Fruit fly (Drosophila melanogaster) whole organism, embryonic: ENCODE results near the gene fig.

Experiments used
- Asciz ChIP-seq: fragments of 200-800 bp; sonication (Bioruptor generic); optimal IDR thresholded peaks from 2 replicates; lab custom pipeline; 2017; ENCODE audit warnings: missing biosample characterization, mild to moderate bottlenecking, missing genetic modification characterization, missing genetic modification reagents
- Bdp1 ChIP-seq: fragments of 200-800 bp; sonication (Bioruptor generic); optimal IDR thresholded peaks from 3 replicates; lab custom pipeline; 2016; ENCODE audit warnings: missing biosample characterization, missing genetic modification characterization
- CG14965 ChIP-seq: fragments of 200-800 bp; sonication (Bioruptor generic); optimal IDR thresholded peaks from 2 replicates; lab custom pipeline; 2016; ENCODE audit warnings: missing biosample characterization, missing genetic modification characterization, borderline replicate concordance
- CG15011 ChIP-seq: fragments of 200-800 bp; sonication (Bioruptor generic); optimal IDR thresholded peaks from 3 replicates; lab custom pipeline; 2018; ENCODE audit warnings: missing biosample characterization, mild to moderate bottlenecking, missing genetic modification characterization
- CG15269 ChIP-seq: fragments of 200-800 bp; sonication (Bioruptor generic); optimal IDR thresholded peaks from 2 replicates; lab custom pipeline; 2018; ENCODE audit warnings: missing biosample characterization, mild to moderate bottlenecking, missing genetic modification characterization, moderate library complexity
- CG15601 ChIP-seq: fragments of 200-800 bp; sonication (Bioruptor generic); optimal IDR thresholded peaks from 3 replicates; lab custom pipeline; 2019; ENCODE audit warnings: missing biosample characterization, mild to moderate bottlenecking, missing genetic modification characterization, moderate library complexity
- CG2116 ChIP-seq: fragments of 200-800 bp; sonication (Bioruptor generic); optimal IDR thresholded peaks from 3 replicates; lab custom pipeline; 2018; ENCODE audit warnings: missing biosample characterization, mild to moderate bottlenecking, missing genetic modification characterization
- CG2120 ChIP-seq: fragments of 200-800 bp; sonication (Bioruptor generic); optimal IDR thresholded peaks from 3 replicates; lab custom pipeline; 2016; ENCODE audit warnings: missing biosample characterization, missing genetic modification characterization
- CG2889 ChIP-seq: fragments of 200-800 bp; sonication (Bioruptor generic); IDR thresholded peaks from 3 replicates; pipeline ENCODE4 v1.3.6; 2022; ENCODE audit warnings: missing biosample characterization, missing genetic modification characterization
- CG31224 ChIP-seq: fragments of 200-800 bp; sonication (Bioruptor generic); IDR thresholded peaks from 2 replicates; pipeline ENCODE4 v1.3.6; 2022; ENCODE audit warnings: missing biosample characterization, missing genetic modification characterization
- CG31365 ChIP-seq: fragments of 200-800 bp; sonication (Bioruptor generic); optimal IDR thresholded peaks from 2 replicates; lab custom pipeline; 2018; ENCODE audit warnings: missing biosample characterization, mild to moderate bottlenecking, missing genetic modification characterization
- CG31441 ChIP-seq: fragments of 200-800 bp; sonication (Bioruptor generic); IDR thresholded peaks from 2 replicates; pipeline ENCODE4 v1.3.6; 2022; ENCODE audit warnings: missing biosample characterization, missing genetic modification characterization
- CG3407 ChIP-seq: fragments of 200-800 bp; sonication (Bioruptor generic); optimal IDR thresholded peaks from 2 replicates; lab custom pipeline; 2018; ENCODE audit warnings: missing biosample characterization, mild to moderate bottlenecking, missing genetic modification characterization
- CG5953 ChIP-seq: fragments of 200-800 bp; sonication (Bioruptor generic); IDR thresholded peaks from 2 replicates; pipeline ENCODE4 v1.3.6; 2022; ENCODE audit warnings: missing biosample characterization, missing genetic modification characterization
- CG6854 ChIP-seq: fragments of 200-800 bp; sonication (Bioruptor generic); optimal IDR thresholded peaks from 3 replicates; lab custom pipeline; 2017; ENCODE audit warnings: missing biosample characterization, mild to moderate bottlenecking, missing genetic modification characterization
- CG7786 ChIP-seq: fragments of 200-800 bp; sonication (Bioruptor generic); optimal IDR thresholded peaks from 2 replicates; lab custom pipeline; 2016; ENCODE audit warnings: missing biosample characterization, missing genetic modification characterization
- CG8359 ChIP-seq: fragments of 200-800 bp; sonication (Bioruptor generic); optimal IDR thresholded peaks from 2 replicates; lab custom pipeline; 2017; ENCODE audit warnings: missing biosample characterization, mild to moderate bottlenecking, missing genetic modification characterization, borderline replicate concordance
- CTCF ChIP-seq: fragments of 200-800 bp; sonication (Bioruptor generic); optimal IDR thresholded peaks from 2 replicates; lab custom pipeline; 2017; ENCODE audit warnings: missing biosample characterization, mild to moderate bottlenecking, missing genetic modification characterization, moderate library complexity
- D ChIP-seq, 2 experiments: fragments of 200-800 bp in 1 of 2; fragments of >200 bp in 1 of 2; sonication (Bioruptor generic) in 1 of 2; optimal IDR thresholded peaks; 2 replicates in 1 of 2; 3 replicates in 1 of 2; lab custom pipeline; 2017; ENCODE audit warnings: mild to moderate bottlenecking in 1 of 2, missing biosample characterization in 1 of 2, missing genetic modification characterization in 1 of 2, missing genetic modification reagents in 1 of 2
- Ets65A ChIP-seq: fragments of 200-800 bp; sonication (Bioruptor generic); peaks from one replicate; lab custom pipeline; 2016; ENCODE audit warnings: missing biosample characterization, missing genetic modification characterization
- Ets97D ChIP-seq: fragments of 200-800 bp; sonication (Bioruptor generic); optimal IDR thresholded peaks from 3 replicates; lab custom pipeline; 2016; ENCODE audit warnings: missing biosample characterization, missing genetic modification characterization
- Fer3 ChIP-seq: fragments of 200-800 bp; sonication (Bioruptor generic); optimal IDR thresholded peaks from 2 replicates; lab custom pipeline; 2018; ENCODE audit warnings: missing biosample characterization, mild to moderate bottlenecking, missing genetic modification characterization, moderate library complexity
- Hand ChIP-seq: fragments of 200-800 bp; sonication (Bioruptor generic); optimal IDR thresholded peaks from 2 replicates; lab custom pipeline; 2017; ENCODE audit warnings: mild to moderate bottlenecking, missing biosample characterization, missing genetic modification reagents, missing genetic modification characterization
- HmgZ ChIP-seq: fragments of 200-800 bp; sonication (Bioruptor generic); optimal IDR thresholded peaks from 2 replicates; lab custom pipeline; 2018; ENCODE audit warnings: missing biosample characterization, mild to moderate bottlenecking, missing genetic modification characterization
- Hmr ChIP-seq: fragments of 200-800 bp; sonication (Bioruptor generic); optimal IDR thresholded peaks from 3 replicates; lab custom pipeline; 2017; ENCODE audit warnings: mild to moderate bottlenecking, missing biosample characterization, missing genetic modification reagents, missing genetic modification characterization
- Hr3 ChIP-seq: fragments of 200-800 bp; sonication (Bioruptor generic); optimal IDR thresholded peaks from 3 replicates; lab custom pipeline; 2016; ENCODE audit warnings: missing biosample characterization, missing genetic modification characterization
- MBD-R2 ChIP-seq: fragments of 200-800 bp; sonication (Bioruptor generic); IDR thresholded peaks from 2 replicates; pipeline ENCODE4 v1.3.6; 2022; ENCODE audit warnings: missing biosample characterization, missing genetic modification characterization
- MTF-1 ChIP-seq: fragments of 200-800 bp; sonication (Bioruptor generic); optimal IDR thresholded peaks from 2 replicates; lab custom pipeline; 2018; ENCODE audit warnings: missing biosample characterization, mild to moderate bottlenecking, missing genetic modification characterization, borderline replicate concordance
- Rx ChIP-seq: fragments of 200-800 bp; sonication (Bioruptor generic); IDR thresholded peaks from 2 replicates; pipeline ENCODE4 v1.3.6; 2022; ENCODE audit warnings: missing biosample characterization, missing genetic modification characterization
- Scr ChIP-seq: fragments of 200-800 bp; sonication (Bioruptor generic); IDR thresholded peaks from 2 replicates; pipeline ENCODE4 v1.3.6; 2022; ENCODE audit warnings: missing biosample characterization, missing genetic modification characterization; ENCODE audit not compliant: partially characterized antibody
- Sox100B ChIP-seq: fragments of 200-800 bp; sonication (Bioruptor generic); optimal IDR thresholded peaks from 3 replicates; lab custom pipeline; 2018; ENCODE audit warnings: missing biosample characterization, mild to moderate bottlenecking, missing genetic modification characterization
- Spps ChIP-seq: fragments of 200-800 bp; sonication (Bioruptor generic); optimal IDR thresholded peaks from 2 replicates; lab custom pipeline; 2018; ENCODE audit warnings: missing biosample characterization, mild to moderate bottlenecking, missing genetic modification characterization
- Tbp ChIP-seq: fragments of >200 bp; optimal IDR thresholded peaks from 2 replicates; lab custom pipeline; 2018; ENCODE audit warnings: missing biosample characterization, missing genetic modification characterization
- Xbp1 ChIP-seq: fragments of 200-800 bp; sonication (Bioruptor generic); optimal IDR thresholded peaks from 3 replicates; lab custom pipeline; 2016; ENCODE audit warnings: missing biosample characterization, mild to moderate bottlenecking, missing genetic modification characterization
- aop ChIP-seq: fragments of 200-800 bp; sonication (Bioruptor generic); IDR thresholded peaks from 2 replicates; pipeline ENCODE4 v1.3.6; 2022; ENCODE audit warnings: missing biosample characterization, missing genetic modification characterization
- ato ChIP-seq: fragments of 200-800 bp; sonication (Bioruptor generic); IDR thresholded peaks from 2 replicates; pipeline ENCODE4 v1.3.6; 2022; ENCODE audit warnings: missing biosample characterization, missing genetic modification characterization; ENCODE audit not compliant: partially characterized antibody
- bigmax ChIP-seq: fragments of 200-800 bp; sonication (Bioruptor generic); optimal IDR thresholded peaks from 2 replicates; lab custom pipeline; 2018; ENCODE audit warnings: missing biosample characterization, mild to moderate bottlenecking, missing genetic modification characterization
- br ChIP-seq: fragments of >200 bp; optimal IDR thresholded peaks from 2 replicates; lab custom pipeline; 2017
- cato ChIP-seq: fragments of 200-800 bp; sonication (Bioruptor generic); optimal IDR thresholded peaks from 2 replicates; lab custom pipeline; 2016; ENCODE audit warnings: missing biosample characterization, missing genetic modification characterization, borderline replicate concordance
- corto ChIP-seq: fragments of 200-800 bp; sonication (Bioruptor generic); optimal IDR thresholded peaks from 2 replicates; lab custom pipeline; 2016; ENCODE audit warnings: missing biosample characterization, mild to moderate bottlenecking, missing genetic modification characterization, moderate library complexity
- danr ChIP-seq: fragments of 200-800 bp; sonication (Bioruptor generic); IDR thresholded peaks from 2 replicates; pipeline ENCODE4 v1.3.6; 2022; ENCODE audit warnings: missing biosample characterization, missing genetic modification characterization
- fd3F ChIP-seq: fragments of 200-800 bp; sonication (Bioruptor generic); optimal IDR thresholded peaks from 2 replicates; lab custom pipeline; 2018; ENCODE audit warnings: missing biosample characterization, mild to moderate bottlenecking, missing genetic modification characterization, moderate library complexity
- h ChIP-seq: fragments of >200 bp; optimal IDR thresholded peaks from 2 replicates; lab custom pipeline; 2017
- jigr1 ChIP-seq: fragments of 200-800 bp; sonication (Bioruptor generic); IDR thresholded peaks from 3 replicates; pipeline ENCODE4 v1.3.6; 2022; ENCODE audit warnings: missing biosample characterization, missing genetic modification characterization
- pho ChIP-seq: fragments of 200-800 bp; sonication (Bioruptor generic); optimal IDR thresholded peaks from 2 replicates; lab custom pipeline; 2016; ENCODE audit warnings: missing biosample characterization, missing genetic modification characterization
- pnt ChIP-seq: fragments of 200-800 bp; sonication (Bioruptor generic); optimal IDR thresholded peaks from 3 replicates; lab custom pipeline; 2016; ENCODE audit warnings: missing biosample characterization, missing genetic modification characterization
- ro ChIP-seq: fragments of 200-800 bp; sonication (Bioruptor generic); IDR thresholded peaks from 2 replicates; pipeline ENCODE4 v1.3.6; 2022; ENCODE audit warnings: missing biosample characterization, missing genetic modification characterization
- scrt ChIP-seq: fragments of 200-800 bp; sonication (Bioruptor generic); optimal IDR thresholded peaks from 2 replicates; lab custom pipeline; 2018; ENCODE audit warnings: missing biosample characterization, mild to moderate bottlenecking, missing genetic modification characterization, moderate library complexity
- sna ChIP-seq: fragments of 200-800 bp; sonication (Bioruptor generic); IDR thresholded peaks from 2 replicates; pipeline ENCODE4 v1.3.6; 2022; ENCODE audit warnings: missing biosample characterization, missing genetic modification characterization; ENCODE audit not compliant: partially characterized antibody
- tll ChIP-seq, 2 experiments: fragments of 200-800 bp in 1 of 2; fragments of >200 bp in 1 of 2; sonication (Bioruptor generic) in 1 of 2; optimal IDR thresholded peaks; 2 replicates each; lab custom pipeline; 2017 to 2019; ENCODE audit warnings: missing biosample characterization in 2 of 2, missing genetic modification characterization in 2 of 2, mild to moderate bottlenecking in 1 of 2, moderate library complexity in 1 of 2
- tna ChIP-seq: fragments of 200-800 bp; sonication (Bioruptor generic); IDR thresholded peaks from 2 replicates; pipeline ENCODE4 v1.3.6; 2022; ENCODE audit warnings: missing biosample characterization, missing genetic modification characterization; ENCODE audit not compliant: partially characterized antibody
- zen ChIP-seq: fragments of 200-800 bp; sonication (Bioruptor generic); optimal IDR thresholded peaks from 3 replicates; lab custom pipeline; 2018; ENCODE audit warnings: missing biosample characterization, mild to moderate bottlenecking, missing genetic modification characterization, moderate library complexity

fig gene

dm6 chr3R:29737891-29738290 lies 42.4 kb downstream of the fig start, which contains the start of gene Gnpnat (continued):
- TF ChIP-seq scrt (GFP tag; lab: Kevin White, UChicago) (peak; percentile 26), CTCF (GFP tag; lab: Kevin White, UChicago) (no peak), D (optimal IDR thresholded peaks at IDR 0.05; lab: Kevin White, UChicago) (no peak), D (GFP tag; optimal IDR thresholded peaks at IDR 0.05; lab: Kevin White, UChicago) (no peak), h (no peak), CG15269 (peak; percentile 62), Xbp1 (GFP tag; lab: Kevin White, UChicago) (peak; percentile 40), br (lab: Kevin White, UChicago) (no peak), jigr1 (no peak), CG14965 (GFP tag; lab: Kevin White, UChicago) (no peak), MTF-1 (GFP tag; lab: Kevin White, UChicago) (peak; percentile 24), aop (GFP tag; lab: Robert Waterston, UW) (no peak), tll (GFP tag; optimal IDR thresholded peaks at IDR 0.05; lab: Kevin White, UChicago) (no peak), CG15601 (peak; percentile 42), Fer3 (peak; percentile 67), zen (tag; lab: Kevin White, UChicago) (peak; percentile 31), fd3F (GFP tag; lab: Kevin White, UChicago) (peak; percentile 38), pnt (GFP tag; lab: Kevin White, UChicago) (no peak), Spps (peak; percentile 29), ro (no peak), CG31224 (no peak), cato (GFP tag; lab: Kevin White, UChicago) (no peak), Ets97D (GFP tag; lab: Kevin White, UChicago) (no peak), MBD-R2 (GFP tag; lab: Robert Waterston, UW) (no peak), Sox100B (GFP tag; lab: Kevin White, UChicago) (no peak), Tbp (no peak), CG15011 (GFP tag; lab: Kevin White, UChicago) (no peak), Scr (GFP tag; lab: Robert Waterston, UW) (no peak), CG6854 (peak; percentile 29), CG2889 (GFP tag; lab: Robert Waterston, UW) (no peak), CG2116 (GFP tag; lab: Kevin White, UChicago) (peak; percentile 4), tna (no peak), CG7786 (no peak), CG8359 (no peak), ato (no peak), CG2120 (GFP tag; lab: Kevin White, UChicago) (peak; percentile 58), HmgZ (peak; percentile 58), Bdp1 (no peak), Hmr (peak; percentile 74), CG31441 (no peak), Hr3 (GFP tag; lab: Kevin White, UChicago) (peak; percentile 6), sna (GFP tag; lab: Robert Waterston, UW) (no peak), CG5953 (GFP tag; lab: Robert Waterston, UW) (no peak), CG3407 (GFP tag; lab: Kevin White, UChicago) (peak; percentile 31), Hand (GFP tag; lab: Kevin White, UChicago) (peak; percentile 38), pho (GFP tag; lab: Kevin White, UChicago) (no peak), danr (GFP tag; lab: Robert Waterston, UW) (no peak), corto (peak; percentile 57), Ets65A (GFP tag; lab: Kevin White, UChicago) (no peak), bigmax (GFP tag; lab: Kevin White, UChicago) (no peak), Asciz (no peak), Rx (GFP tag; lab: Robert Waterston, UW) (no peak), CG31365 (tag; lab: Kevin White, UChicago) (no peak)
